Fruit fly (Drosophila melanogaster) Kc167 (cell line): ENCODE measurements around the gene cmpy.

Source experiments
- Myc ChIP-seq: fragments of >200 bp; optimal IDR thresholded peaks from 2 replicates; lab custom pipeline; 2017; ENCODE audit warnings: missing external identifiers
- h ChIP-seq: fragments of >200 bp; optimal IDR thresholded peaks from 3 replicates; lab custom pipeline; 2018; ENCODE audit warnings: missing external identifiers
- psq ChIP-seq: fragments of >200 bp; optimal IDR thresholded peaks from 2 replicates; lab custom pipeline; 2017; ENCODE audit warnings: missing external identifiers
- ttk ChIP-seq: sonication (Bioruptor generic); optimal IDR thresholded peaks from 2 replicates; lab custom pipeline; 2017; ENCODE audit warnings: missing external identifiers

dm6 chr3L:20663967-20664366, 55.0 kb downstream of the cmpy start:
- TF ChIP-seq h (lab: Kevin White, UChicago) (no peak), psq (lab: Kevin White, UChicago) (no peak), ttk (lab: Kevin White, UChicago) (no peak), Myc (lab: Kevin White, UChicago) (no peak)
